Worm (Caenorhabditis elegans): ENCODE results near the gene idpb-4.

The idpb-4 gene

ce11 chrII:8776504-8776903 is 39.1 kb upstream of the idpb-4 start:
- TF ChIP-seq fkh-10 (GFP tag; optimal IDR thresholded peaks at IDR 0.05), result no peak
- TF ChIP-seq unc-62 (GFP tag; optimal IDR thresholded peaks at IDR 0.05), result no peak
- TF ChIP-seq daf-12 (tag; optimal IDR thresholded peaks at IDR 0.05), result no peak
- TF ChIP-seq snpc-4 (tag; optimal IDR thresholded peaks at IDR 0.05), result no peak
- no peak for TF ChIP-seq nhr-23 (tag; optimal IDR thresholded peaks at IDR 0.05)
- TF ChIP-seq lin-15B (tag; optimal IDR thresholded peaks at IDR 0.05), result no peak
- no peak for TF ChIP-seq lsy-12 (tag; optimal IDR thresholded peaks at IDR 0.05)
- no peak for TF ChIP-seq elt-3 (tag; optimal IDR thresholded peaks at IDR 0.05)
- TF ChIP-seq elt-1 (tag; optimal IDR thresholded peaks at IDR 0.05), result no peak
- no peak for TF ChIP-seq nhr-25 (tag; optimal IDR thresholded peaks at IDR 0.05)
- TF ChIP-seq ztf-4 (tag; optimal IDR thresholded peaks at IDR 0.05), result no peak
- TF ChIP-seq unc-39 (tag; optimal IDR thresholded peaks at IDR 0.05), result no peak
- no peak for TF ChIP-seq nhr-67 (tag; optimal IDR thresholded peaks at IDR 0.05)
- TF ChIP-seq ztf-11 (tag; optimal IDR thresholded peaks at IDR 0.05), result no peak
- TF ChIP-seq ceh-28 (tag; optimal IDR thresholded peaks at IDR 0.05), result no peak

DNA sequence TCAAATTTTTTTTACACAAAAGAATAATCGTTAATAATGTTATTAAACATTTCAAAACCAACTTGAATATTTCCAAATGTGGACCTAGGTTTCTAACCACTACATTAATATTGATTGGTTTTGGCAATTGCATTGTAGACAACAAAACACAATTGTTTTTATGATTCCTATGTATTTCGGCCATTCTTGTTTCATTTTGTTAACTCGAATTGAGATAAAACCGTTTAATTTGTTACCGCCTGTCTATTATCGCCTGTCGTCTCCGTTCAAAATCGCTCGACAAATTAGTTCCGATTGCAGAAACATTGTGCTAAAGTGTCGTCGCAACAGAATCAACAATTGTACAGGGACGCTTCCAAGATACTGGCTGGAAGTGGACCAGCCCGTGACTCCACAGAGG is 33.3 kb upstream of the idpb-4 start, which contains the start of gene let-19:
TSS of gene let-19 (plus strand) at position 301 of the 400 bp plus-strand sequence.
- no peak for TF ChIP-seq elt-3 (tag; optimal IDR thresholded peaks at IDR 0.05)

- TF ChIP-seq nhr-43 (tag; optimal IDR thresholded peaks at IDR 0.05; ENCODE audit: poor library complexity, severe bottlenecking) (no peak), nhr-12 (tag; optimal IDR thresholded peaks at IDR 0.05) (no peak), pha-4 (tag; optimal IDR thresholded peaks at IDR 0.05) (peak; percentile 44), elt-3 (tag; optimal IDR thresholded peaks at IDR 0.05) (no peak), pqm-1 (tag; optimal IDR thresholded peaks at IDR 0.05) (peak; percentile 18), sea-2 (GFP tag; optimal IDR thresholded peaks at IDR 0.05) (no peak), daf-12 (tag; optimal IDR thresholded peaks at IDR 0.05) (no peak), snpc-4 (tag; optimal IDR thresholded peaks at IDR 0.05) (no peak), nhr-23 (tag; optimal IDR thresholded peaks at IDR 0.05) (no peak), lin-15B (tag; optimal IDR thresholded peaks at IDR 0.05) (no peak), elt-2 (tag; optimal IDR thresholded peaks at IDR 0.05) (peak; percentile 5), zag-1 (tag; optimal IDR thresholded peaks at IDR 0.05) (no peak), ceh-82 (tag; optimal IDR thresholded peaks at IDR 0.05) (no peak), nfya-1 (tag; optimal IDR thresholded peaks at IDR 0.05; ENCODE audit: insufficient read depth) (peak; percentile 26), unc-39 (tag; optimal IDR thresholded peaks at IDR 0.05) (no peak), ceh-9 (tag; optimal IDR thresholded peaks at IDR 0.05) (no peak), hmg-11 (tag; optimal IDR thresholded peaks at IDR 0.05) (peak; percentile 57)
Measured at ce11 chrII:8769375-8769774, 32.0 kb upstream of the idpb-4 start.

DNA sequence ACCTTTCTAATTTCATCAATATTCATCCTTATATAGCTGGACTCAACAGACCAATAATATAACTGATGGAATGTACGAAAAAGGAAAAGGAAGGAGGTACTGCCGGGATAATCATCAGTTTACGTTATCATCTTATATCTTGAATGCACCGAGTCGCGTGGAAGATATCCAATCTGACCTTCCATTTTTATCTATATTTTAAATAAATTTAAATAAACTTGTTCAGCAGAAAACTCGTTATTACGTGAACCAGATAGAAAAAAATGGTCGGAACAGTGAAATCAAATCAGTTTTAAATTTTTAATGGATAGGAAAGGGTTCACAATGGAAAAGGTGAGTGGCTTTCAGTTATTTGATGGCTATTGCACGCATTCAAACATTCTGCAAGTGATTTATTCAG is 29.5 kb upstream of the idpb-4 start, which contains the start of gene pah-1:
TSS of gene pah-1 (minus strand) at position 101 of the 400 bp plus-strand sequence.
- TF ChIP-seq hmg-11 (tag; optimal IDR thresholded peaks at IDR 0.05), result no peak
- TF ChIP-seq mdl-1 (tag; optimal IDR thresholded peaks at IDR 0.05), result no peak
- TF ChIP-seq mml-1 (tag; optimal IDR thresholded peaks at IDR 0.05), result no peak
- no peak for TF ChIP-seq nhr-28 (tag; optimal IDR thresholded peaks at IDR 0.05)
- no peak for TF ChIP-seq egl-27 (tag; optimal IDR thresholded peaks at IDR 0.05)
- no peak for TF ChIP-seq ceh-28 (tag; optimal IDR thresholded peaks at IDR 0.05)
- no peak for TF ChIP-seq lin-15B (tag; optimal IDR thresholded peaks at IDR 0.05)
- TF ChIP-seq fkh-2 (tag; optimal IDR thresholded peaks at IDR 0.05), result no peak
- TF ChIP-seq eor-1 (tag; optimal IDR thresholded peaks at IDR 0.05), result no peak
- no peak for TF ChIP-seq nhr-77 (tag; optimal IDR thresholded peaks at IDR 0.05)
- TF ChIP-seq ceh-9 (tag; optimal IDR thresholded peaks at IDR 0.05), result no peak
- TF ChIP-seq lsy-12 (tag; optimal IDR thresholded peaks at IDR 0.05), result no peak

DNA sequence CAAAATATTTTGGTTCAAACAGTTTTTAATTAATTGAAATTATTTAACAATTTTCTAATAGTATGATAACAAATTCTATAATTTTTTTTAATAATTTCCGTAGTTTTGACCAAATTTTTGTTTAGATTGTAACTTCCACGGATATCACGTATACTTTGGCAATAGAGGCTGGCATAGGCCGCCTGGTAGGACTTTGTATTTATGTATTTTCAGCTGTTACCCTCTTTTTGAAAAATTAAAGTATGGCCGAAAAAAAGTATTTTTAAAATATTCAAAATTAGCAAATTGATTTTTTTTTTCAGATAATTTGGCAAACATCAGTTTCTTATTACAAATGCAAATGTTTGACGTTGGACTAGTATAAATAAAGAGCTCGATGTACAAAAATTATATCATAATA is 29.1 kb upstream of the idpb-4 start, which contains the start of the genes nsph-1.1 and K08F8.15:
TSS of gene nsph-1.1 (plus strand) at position 301 of the 400 bp plus-strand sequence.
TSS of gene K08F8.15 (plus strand) at position 335 of the 400 bp plus-strand sequence.
- TF ChIP-seq unc-62 (GFP tag; optimal IDR thresholded peaks at IDR 0.05) (no peak), aly-2 (tag; optimal IDR thresholded peaks at IDR 0.05) (no peak), fkh-2 (tag; optimal IDR thresholded peaks at IDR 0.05) (no peak), sea-2 (GFP tag; optimal IDR thresholded peaks at IDR 0.05) (no peak), nhr-28 (tag; optimal IDR thresholded peaks at IDR 0.05) (no peak), elt-1 (tag; optimal IDR thresholded peaks at IDR 0.05) (no peak), nhr-76 (tag; optimal IDR thresholded peaks at IDR 0.05) (no peak), eor-1 (tag; optimal IDR thresholded peaks at IDR 0.05) (no peak), egl-5 (tag; optimal IDR thresholded peaks at IDR 0.05) (no peak), ceh-82 (tag; optimal IDR thresholded peaks at IDR 0.05) (no peak), ztf-11 (tag; optimal IDR thresholded peaks at IDR 0.05) (no peak), nhr-237 (tag; optimal IDR thresholded peaks at IDR 0.05) (no peak), lin-15B (tag; optimal IDR thresholded peaks at IDR 0.05) (no peak), pqm-1 (tag; optimal IDR thresholded peaks at IDR 0.05) (no peak), unc-39 (tag; optimal IDR thresholded peaks at IDR 0.05) (no peak), mdl-1 (tag; optimal IDR thresholded peaks at IDR 0.05) (no peak), ztf-4 (tag; optimal IDR thresholded peaks at IDR 0.05) (no peak), pha-4 (tag; optimal IDR thresholded peaks at IDR 0.05) (no peak), nhr-67 (tag; optimal IDR thresholded peaks at IDR 0.05) (no peak)

Data from whole organism, L3 larva.